Fruit fly (Drosophila melanogaster) whole organism, adult: ENCODE measurements around the gene Naa20B.
A peak's percentile ranks its signal among the peaks of the same experiment; 100 is the strongest.

Experiments
- CG11617 ChIP-seq: fragments of 200-800 bp; sonication (Bioruptor generic); optimal IDR thresholded peaks from 2 replicates; lab custom pipeline; 2017; ENCODE audit warnings: mild to moderate bottlenecking, missing biosample characterization, missing genetic modification reagents, missing genetic modification characterization
- CG12768 ChIP-seq: fragments of 200-800 bp; sonication (Bioruptor generic); optimal IDR thresholded peaks from 2 replicates; lab custom pipeline; 2017; ENCODE audit warnings: missing biosample characterization, missing genetic modification characterization, mild to moderate bottlenecking, moderate library complexity, missing genetic modification reagents
- CG14711 ChIP-seq: fragments of 200-800 bp; sonication (Bioruptor generic); optimal IDR thresholded peaks from 2 replicates; lab custom pipeline; 2018; ENCODE audit warnings: missing biosample characterization, mild to moderate bottlenecking, missing genetic modification characterization, moderate library complexity
- CG1620 ChIP-seq: fragments of 200-800 bp; sonication (Bioruptor generic); optimal IDR thresholded peaks from 2 replicates; lab custom pipeline; 2016; ENCODE audit warnings: missing biosample characterization, missing genetic modification characterization
- CG33017 ChIP-seq: fragments of 200-800 bp; sonication (Bioruptor generic); optimal IDR thresholded peaks from 2 replicates; lab custom pipeline; 2018; ENCODE audit warnings: missing biosample characterization, mild to moderate bottlenecking, missing genetic modification characterization, moderate library complexity
- CG5204 ChIP-seq: fragments of 200-800 bp; sonication (Bioruptor generic); optimal IDR thresholded peaks from 2 replicates; lab custom pipeline; 2016; ENCODE audit warnings: missing biosample characterization, missing genetic modification characterization
- CG7045 ChIP-seq: fragments of 200-800 bp; sonication (Bioruptor generic); optimal IDR thresholded peaks from 2 replicates; lab custom pipeline; 2017; ENCODE audit warnings: missing biosample characterization, mild to moderate bottlenecking, missing genetic modification characterization
- CG7101 ChIP-seq: fragments of 200-800 bp; sonication (Bioruptor generic); optimal IDR thresholded peaks from 2 replicates; lab custom pipeline; 2018; ENCODE audit warnings: missing biosample characterization, mild to moderate bottlenecking, missing genetic modification characterization, moderate library complexity
- Clk ChIP-seq: fragments of 200-800 bp; sonication (Bioruptor generic); optimal IDR thresholded peaks from 2 replicates; lab custom pipeline; 2017; ENCODE audit warnings: missing biosample characterization, missing genetic modification characterization
- Crg-1 ChIP-seq: fragments of 200-800 bp; sonication (Bioruptor generic); optimal IDR thresholded peaks from 2 replicates; lab custom pipeline; 2016; ENCODE audit warnings: missing biosample characterization, missing genetic modification characterization
- Hr96 ChIP-seq: fragments of 200-800 bp; sonication (Bioruptor generic); optimal IDR thresholded peaks from 2 replicates; lab custom pipeline; 2016; ENCODE audit warnings: missing biosample characterization, missing genetic modification characterization
- Mnt ChIP-seq: fragments of 200-800 bp; sonication (Bioruptor generic); optimal IDR thresholded peaks from 2 replicates; lab custom pipeline; 2016; ENCODE audit warnings: missing biosample characterization, mild to moderate bottlenecking, missing genetic modification characterization
- bab1 ChIP-seq: fragments of 200-800 bp; sonication (Bioruptor generic); optimal IDR thresholded peaks from 3 replicates; lab custom pipeline; 2019; ENCODE audit warnings: missing biosample characterization, mild to moderate bottlenecking, missing genetic modification characterization, moderate library complexity
- cic ChIP-seq: fragments of 200-800 bp; sonication (Bioruptor generic); optimal IDR thresholded peaks from 2 replicates; lab custom pipeline; 2017; ENCODE audit warnings: missing biosample characterization, mild to moderate bottlenecking, missing genetic modification characterization, moderate library complexity
- cnc ChIP-seq, 2 experiments: fragments of >200 bp; optimal IDR thresholded peaks; 2 replicates each; lab custom pipeline; 2017
- kay ChIP-seq: fragments of 200-800 bp; sonication (Bioruptor generic); peaks from one replicate; lab custom pipeline; 2016; ENCODE audit warnings: missing biosample characterization, missing genetic modification characterization, borderline replicate concordance
- ovo ChIP-seq: fragments of 200-800 bp; sonication (Bioruptor generic); optimal IDR thresholded peaks from 2 replicates; lab custom pipeline; 2016; ENCODE audit warnings: missing biosample characterization, missing genetic modification characterization
- pad ChIP-seq: fragments of 200-800 bp; sonication (Bioruptor generic); optimal IDR thresholded peaks from 3 replicates; lab custom pipeline; 2017; ENCODE audit warnings: missing biosample characterization, missing genetic modification characterization, mild to moderate bottlenecking, moderate library complexity, missing genetic modification reagents
- tj ChIP-seq: fragments of 200-800 bp; sonication (Bioruptor generic); optimal IDR thresholded peaks from 3 replicates; lab custom pipeline; 2017; ENCODE audit warnings: missing biosample characterization, mild to moderate bottlenecking, missing genetic modification characterization, moderate library complexity
- toe ChIP-seq: fragments of 200-800 bp; sonication (Bioruptor generic); optimal IDR thresholded peaks from 2 replicates; lab custom pipeline; 2016; ENCODE audit warnings: missing biosample characterization, missing genetic modification characterization

The Naa20B gene

dm6 chr2L:13266627-13267026 is 9.3 kb downstream of the Naa20B start:
- no peak for TF ChIP-seq toe (GFP tag; lab: Kevin White, UChicago)
- TF ChIP-seq Crg-1 (GFP tag; lab: Kevin White, UChicago) = no peak
- TF ChIP-seq CG5204 = no peak
- TF ChIP-seq CG1620 (GFP tag; lab: Kevin White, UChicago) = no peak
- no peak for TF ChIP-seq Mnt (GFP tag; lab: Kevin White, UChicago)
- no peak for TF ChIP-seq CG7045 (GFP tag; lab: Kevin White, UChicago)
- TF ChIP-seq CG33017 = no peak
- no peak for TF ChIP-seq cnc (optimal IDR thresholded peaks at IDR 0.05; lab: Kevin White, UChicago)
- no peak for TF ChIP-seq Hr96

dm6 chr2L:13268040-13268652 is 10.9 kb downstream of the Naa20B start:
- TF ChIP-seq tj (GFP tag; lab: Kevin White, UChicago) = no peak
- no peak for TF ChIP-seq kay (GFP tag; lab: Kevin White, UChicago)
- TF ChIP-seq cic (GFP tag; lab: Kevin White, UChicago) = no peak
- no peak for TF ChIP-seq CG5204
- no peak for TF ChIP-seq CG14711 (tag; lab: Kevin White, UChicago)
- TF ChIP-seq toe (GFP tag; lab: Kevin White, UChicago) = no peak
- no peak for TF ChIP-seq CG33017
- no peak for TF ChIP-seq CG12768

dm6 chr2L:13272541-13272940 is 15.3 kb downstream of the Naa20B start:
- no peak for TF ChIP-seq kay (GFP tag; lab: Kevin White, UChicago)
- no peak for TF ChIP-seq CG11617 (GFP tag; lab: Kevin White, UChicago)
- no peak for TF ChIP-seq CG5204
- TF ChIP-seq tj (GFP tag; lab: Kevin White, UChicago) = no peak
- TF ChIP-seq Mnt (GFP tag; lab: Kevin White, UChicago) = no peak
- no peak for TF ChIP-seq toe (GFP tag; lab: Kevin White, UChicago)
- no peak for TF ChIP-seq CG33017
- no peak for TF ChIP-seq Hr96
- TF ChIP-seq cnc (optimal IDR thresholded peaks at IDR 0.05; lab: Kevin White, UChicago) = no peak
- no peak for TF ChIP-seq bab1 (GFP tag; lab: Kevin White, UChicago)
- TF ChIP-seq CG14711 (tag; lab: Kevin White, UChicago) = no peak
- no peak for TF ChIP-seq cic (GFP tag; lab: Kevin White, UChicago)
- TF ChIP-seq CG12768 = no peak
- no peak for TF ChIP-seq ovo
- no peak for TF ChIP-seq Clk (GFP tag; lab: Kevin White, UChicago)
- no peak for TF ChIP-seq CG7045 (GFP tag; lab: Kevin White, UChicago)

dm6 chr2L:13285791-13286190 is 28.5 kb downstream of the Naa20B start:
- TF ChIP-seq CG7045 (GFP tag; lab: Kevin White, UChicago) (no peak), CG12768 (no peak), Crg-1 (GFP tag; lab: Kevin White, UChicago) (no peak), pad (GFP tag; lab: Kevin White, UChicago) (no peak), toe (GFP tag; lab: Kevin White, UChicago) (no peak), Hr96 (no peak), bab1 (GFP tag; lab: Kevin White, UChicago) (no peak), CG1620 (GFP tag; lab: Kevin White, UChicago) (no peak), CG33017 (no peak), cic (GFP tag; lab: Kevin White, UChicago) (no peak), kay (GFP tag; lab: Kevin White, UChicago) (no peak), tj (GFP tag; lab: Kevin White, UChicago) (no peak), CG7101 (tag; lab: Kevin White, UChicago) (no peak), CG5204 (no peak), Clk (GFP tag; lab: Kevin White, UChicago) (no peak), CG14711 (tag; lab: Kevin White, UChicago) (no peak), CG11617 (GFP tag; lab: Kevin White, UChicago) (no peak), cnc (optimal IDR thresholded peaks at IDR 0.05; lab: Kevin White, UChicago) (no peak)

DNA sequence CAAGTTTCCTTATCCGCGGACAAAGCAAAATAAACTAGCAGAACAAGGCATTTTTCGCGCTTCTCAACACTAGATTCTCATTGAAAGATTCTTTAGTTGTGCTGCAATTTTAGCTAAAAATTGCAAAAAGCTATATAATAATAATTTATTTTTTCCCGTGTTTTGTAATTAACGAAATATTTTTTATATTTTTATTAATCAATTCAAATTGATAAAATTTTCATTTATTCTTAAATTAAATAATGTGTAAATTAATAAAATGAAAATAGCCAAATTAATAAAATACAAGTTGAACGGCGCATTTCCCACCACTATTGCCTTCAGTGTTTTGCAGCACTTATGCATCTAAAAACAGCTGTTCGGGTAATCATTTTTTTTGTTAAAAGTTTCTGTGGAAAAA is 29.2 kb downstream of the Naa20B start, which contains the start of the genes Drep4 and Uvrag:
Gene Drep4 (minus strand): TSS at position 7 of the 400 bp plus-strand sequence.
Gene Uvrag (plus strand): TSS at position 322 of the 400 bp plus-strand sequence.
- TF ChIP-seq CG7101 (tag; lab: Kevin White, UChicago) (peak; percentile 87), toe (GFP tag; lab: Kevin White, UChicago) (peak; percentile 55), CG14711 (tag; lab: Kevin White, UChicago) (peak; percentile 80), cic (GFP tag; lab: Kevin White, UChicago) (peak; percentile 34), kay (GFP tag; lab: Kevin White, UChicago) (no peak), CG33017 (peak; percentile 55), ovo (peak; percentile 61), CG11617 (GFP tag; lab: Kevin White, UChicago) (peak; percentile 77), bab1 (GFP tag; lab: Kevin White, UChicago) (peak; percentile 55), Mnt (GFP tag; lab: Kevin White, UChicago) (peak; percentile 37), cnc (optimal IDR thresholded peaks at IDR 0.05; lab: Kevin White, UChicago) (no peak), Hr96 (no peak), CG12768 (peak; percentile 71), pad (GFP tag; lab: Kevin White, UChicago) (peak; percentile 70), Crg-1 (GFP tag; lab: Kevin White, UChicago) (peak; percentile 65), CG5204 (peak; percentile 38), CG7045 (GFP tag; lab: Kevin White, UChicago) (peak; percentile 76), tj (GFP tag; lab: Kevin White, UChicago) (peak; percentile 73), Clk (GFP tag; lab: Kevin White, UChicago) (peak; percentile 44), CG1620 (GFP tag; lab: Kevin White, UChicago) (peak; percentile 35)

DNA sequence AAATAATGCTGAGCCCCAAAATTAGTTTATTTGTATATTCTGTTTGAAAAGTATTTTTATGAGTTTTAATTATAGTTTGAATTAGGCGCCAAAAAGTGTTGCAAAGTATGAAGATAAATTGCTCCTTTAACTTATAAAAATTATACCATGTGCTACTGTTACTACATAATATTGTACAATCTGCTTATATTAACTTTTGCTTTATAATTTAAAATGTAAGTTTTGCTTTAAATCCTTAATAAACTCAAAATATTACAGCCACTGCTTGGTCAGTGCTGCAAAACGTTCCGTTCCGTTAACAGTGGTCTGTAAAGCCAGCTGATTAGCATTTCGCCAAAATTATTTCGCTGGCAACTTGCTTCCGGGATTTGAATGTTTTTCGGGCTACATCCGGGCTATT is 32.4 kb downstream of the Naa20B start, which contains the start of gene CG31729:
Gene CG31729 (plus strand): TSS at position 309 of the 400 bp plus-strand sequence.
- TF ChIP-seq pad (GFP tag; lab: Kevin White, UChicago) (peak; percentile 50), toe (GFP tag; lab: Kevin White, UChicago) (peak; percentile 40), bab1 (GFP tag; lab: Kevin White, UChicago) (peak; percentile 19), CG14711 (tag; lab: Kevin White, UChicago) (peak; percentile 48), CG5204 (peak; percentile 48), CG7101 (tag; lab: Kevin White, UChicago) (peak; percentile 42), CG12768 (no peak), Crg-1 (GFP tag; lab: Kevin White, UChicago) (no peak)
